Worm (Caenorhabditis elegans) whole organism, mixed stage, embryonic: ENCODE results near the gene pqn-31.

Experiments
- ces-1 ChIP-seq: fragments of 150-350 bp; optimal IDR thresholded peaks from 2 replicates; lab custom pipeline; 2014; ENCODE audit warnings: missing biosample characterization, missing genetic modification reagents, missing genetic modification characterization
- ham-2 ChIP-seq: fragments of 200-800 bp; sonication (Bioruptor generic); optimal IDR thresholded peaks from 2 replicates; lab custom pipeline; 2018; ENCODE audit warnings: mild to moderate bottlenecking, missing genetic modification characterization, missing compliant biosample characterization
- hlh-1 ChIP-seq: fragments of 150-350 bp; optimal IDR thresholded peaks from 2 replicates; lab custom pipeline; 2014; ENCODE audit warnings: missing biosample characterization, missing genetic modification reagents, missing genetic modification characterization
- mep-1 ChIP-seq: fragments of 150-350 bp; optimal IDR thresholded peaks from 2 replicates; lab custom pipeline; 2017; ENCODE audit warnings: missing biosample characterization, missing genetic modification reagents, missing genetic modification characterization, inconsistent platforms
- nhr-237 ChIP-seq: fragments of 150-350 bp; optimal IDR thresholded peaks from 2 replicates; lab custom pipeline; 2014; ENCODE audit warnings: missing biosample characterization, missing genetic modification characterization
- nhr-28 ChIP-seq: fragments of 150-350 bp; optimal IDR thresholded peaks from 2 replicates; lab custom pipeline; 2014; ENCODE audit warnings: missing biosample characterization, missing genetic modification characterization
- nhr-76 ChIP-seq: sonication (generic microtip); optimal IDR thresholded peaks from 2 replicates; lab custom pipeline; 2017; ENCODE audit warnings: missing biosample characterization, missing genetic modification characterization
- snpc-4 ChIP-seq: fragments of 150-350 bp; optimal IDR thresholded peaks from 2 replicates; lab custom pipeline; 2014; ENCODE audit warnings: missing biosample characterization, missing genetic modification characterization
- tbx-8 ChIP-seq: fragments of 200-800 bp; sonication (Bioruptor generic); optimal IDR thresholded peaks from 2 replicates; lab custom pipeline; 2018; ENCODE audit warnings: mild to moderate bottlenecking, missing genetic modification characterization, moderate library complexity, missing compliant biosample characterization
- unc-39 ChIP-seq: fragments of 150-350 bp; optimal IDR thresholded peaks from 2 replicates; lab custom pipeline; 2014; ENCODE audit warnings: missing biosample characterization, missing genetic modification characterization
- unc-62 ChIP-seq: fragments of 150-350 bp; optimal IDR thresholded peaks from 2 replicates; lab custom pipeline; 2014; ENCODE audit warnings: missing biosample characterization, missing genetic modification reagents, missing genetic modification characterization

DNA sequence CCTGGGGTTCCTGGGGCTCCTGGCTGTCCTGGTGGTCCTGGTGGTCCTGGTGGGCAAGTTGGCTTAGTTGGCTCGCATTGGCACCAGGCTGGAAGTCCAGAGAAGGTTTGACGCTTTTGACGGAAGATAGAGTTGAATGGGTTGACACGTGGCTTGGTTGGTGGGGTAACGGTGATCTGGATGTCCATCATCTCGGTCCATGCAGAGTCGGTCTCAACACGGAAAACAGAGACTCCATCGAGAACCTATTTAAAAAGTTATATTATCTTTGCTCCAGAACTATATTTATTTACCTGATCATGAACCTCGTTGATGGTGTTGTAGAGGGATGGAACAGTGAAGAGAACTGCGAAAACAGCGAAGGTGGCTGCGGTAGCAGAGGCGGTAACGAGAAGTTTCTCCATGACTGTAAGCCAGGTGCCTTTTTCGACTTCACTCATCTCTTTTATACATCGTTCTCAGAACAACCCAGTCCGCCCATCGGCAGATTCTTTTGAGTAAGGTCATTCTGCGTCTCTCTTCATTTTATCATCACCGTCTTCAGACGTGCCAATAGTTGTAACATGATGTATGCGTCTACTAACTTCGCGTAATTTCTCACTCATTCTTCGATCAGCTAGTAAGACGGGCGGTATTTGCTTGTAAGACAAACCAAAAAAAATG lies 51.0 kb downstream of the pqn-31 start, which contains the start of gene col-144:
- TF ChIP-seq nhr-28 (tag; lab: Kevin White, UChicago): no peak
- TF ChIP-seq ham-2 (GFP tag; lab: Kevin White, UChicago): no peak
- no peak for TF ChIP-seq hlh-1
- no peak for TF ChIP-seq ces-1 (GFP tag; lab: Kevin White, UChicago)
- no peak for TF ChIP-seq snpc-4
- no peak for TF ChIP-seq nhr-76
- TF ChIP-seq mep-1: no peak
- no peak for TF ChIP-seq nhr-237 (tag; lab: Kevin White, UChicago)
- TF ChIP-seq tbx-8 (GFP tag; lab: Kevin White, UChicago): no peak
- TF ChIP-seq unc-62 (GFP tag; lab: Kevin White, UChicago): no peak
- no peak for TF ChIP-seq unc-39
